Worm (Caenorhabditis elegans) whole organism, early embryonic: ENCODE data around the gene T21C9.13.

Source experiments
- B0310.2 ChIP-seq: sonication (generic microtip); optimal IDR thresholded peaks from 2 replicates; lab custom pipeline; 2016; ENCODE audit warnings: mild to moderate bottlenecking, missing genetic modification characterization, missing compliant biosample characterization
- F13C5.2 ChIP-seq: sonication (generic microtip); optimal IDR thresholded peaks from 2 replicates; lab custom pipeline; 2017; ENCODE audit warnings: mild to moderate bottlenecking, missing genetic modification characterization, inconsistent platforms, missing compliant biosample characterization
- aly-1 ChIP-seq: sonication (generic microtip); optimal IDR thresholded peaks from 2 replicates; lab custom pipeline; 2016; ENCODE audit warnings: missing genetic modification characterization, missing compliant biosample characterization
- ama-1 ChIP-seq: fragments of 150-350 bp; optimal IDR thresholded peaks from 2 replicates; lab custom pipeline; 2014
- ceh-13 ChIP-seq: fragments of 200-800 bp; sonication (Bioruptor generic); optimal IDR thresholded peaks from 2 replicates; lab custom pipeline; 2018; ENCODE audit warnings: mild to moderate bottlenecking, missing genetic modification characterization, missing compliant biosample characterization
- ceh-36 ChIP-seq: sonication (generic microtip); optimal IDR thresholded peaks from 2 replicates; lab custom pipeline; 2016; ENCODE audit warnings: missing genetic modification characterization, inconsistent platforms, missing compliant biosample characterization
- ets-7 ChIP-seq: sonication (generic microtip); optimal IDR thresholded peaks from 2 replicates; lab custom pipeline; 2016; ENCODE audit warnings: missing genotype, missing genetic modification characterization, missing compliant biosample characterization
- flt-1 ChIP-seq: fragments of 200-800 bp; sonication (Bioruptor generic); IDR thresholded peaks from 2 replicates; pipeline ENCODE4 v1.3.6; 2022; ENCODE audit warnings: missing genetic modification characterization, missing compliant biosample characterization
- hmbx-1 ChIP-seq: sonication (generic microtip); optimal IDR thresholded peaks from 2 replicates; lab custom pipeline; 2016; ENCODE audit warnings: mild to moderate bottlenecking, missing genetic modification characterization, missing compliant biosample characterization
- hmg-4 ChIP-seq: fragments of 200-800 bp; sonication (Bioruptor generic); optimal IDR thresholded peaks from 2 replicates; lab custom pipeline; 2018; ENCODE audit warnings: mild to moderate bottlenecking, missing genetic modification characterization, missing compliant biosample characterization
- hnd-1 ChIP-seq: sonication (generic microtip); optimal IDR thresholded peaks from 2 replicates; lab custom pipeline; 2016; ENCODE audit warnings: missing genetic modification characterization, missing compliant biosample characterization
- pes-1 ChIP-seq: fragments of 200-800 bp; sonication (Bioruptor generic); IDR thresholded peaks from 2 replicates; pipeline ENCODE4 v1.3.6; 2022; ENCODE audit warnings: missing genetic modification reagents, missing genetic modification characterization, missing compliant biosample characterization
- scrt-1 ChIP-seq: fragments of 200-800 bp; sonication (Bioruptor generic); IDR thresholded peaks from 2 replicates; pipeline ENCODE4 v1.3.6; 2022; ENCODE audit warnings: missing genetic modification characterization, missing compliant biosample characterization
- sea-1 ChIP-seq: fragments of 200-800 bp; sonication (Bioruptor generic); conservative IDR thresholded peaks from 2 replicates; pipeline ENCODE4 v1.3.6; 2022; ENCODE audit warnings: missing genetic modification characterization, missing compliant biosample characterization
- tbx-11 ChIP-seq: fragments of 200-800 bp; sonication (Bioruptor generic); IDR thresholded peaks from 2 replicates; pipeline ENCODE4 v1.3.6; 2022; ENCODE audit warnings: missing genetic modification characterization, missing compliant biosample characterization
- tbx-37 ChIP-seq: fragments of 200-800 bp; sonication (Bioruptor generic); conservative IDR thresholded peaks from 2 replicates; pipeline ENCODE4 v1.3.6; 2022; ENCODE audit warnings: missing genetic modification reagents, missing genetic modification characterization, missing compliant biosample characterization
- tra-4 ChIP-seq: sonication (generic microtip); optimal IDR thresholded peaks from 2 replicates; lab custom pipeline; 2017; ENCODE audit warnings: missing genetic modification characterization, missing compliant biosample characterization

The T21C9.13 gene

ce11 chrV:10588694-10589093 lies 8.4 kb upstream of the T21C9.13 start, which contains the start of gene srg-32:
srg-32 (minus strand) TSS chrV:10588794.
- TF ChIP-seq ets-7 (no peak), hmbx-1 (tag; lab: Kevin White, UChicago) (no peak), tra-4 (tag; lab: Kevin White, UChicago) (no peak), B0310.2 (tag; lab: Kevin White, UChicago) (no peak), tbx-37 (GFP tag; lab: Robert Waterston, UW) (no peak), hnd-1 (tag; lab: Kevin White, UChicago) (no peak), pes-1 (GFP tag; lab: Robert Waterston, UW) (no peak), sea-1 (no peak), aly-1 (no peak), ceh-13 (GFP tag; lab: Kevin White, UChicago) (no peak), tbx-11 (no peak)

DNA sequence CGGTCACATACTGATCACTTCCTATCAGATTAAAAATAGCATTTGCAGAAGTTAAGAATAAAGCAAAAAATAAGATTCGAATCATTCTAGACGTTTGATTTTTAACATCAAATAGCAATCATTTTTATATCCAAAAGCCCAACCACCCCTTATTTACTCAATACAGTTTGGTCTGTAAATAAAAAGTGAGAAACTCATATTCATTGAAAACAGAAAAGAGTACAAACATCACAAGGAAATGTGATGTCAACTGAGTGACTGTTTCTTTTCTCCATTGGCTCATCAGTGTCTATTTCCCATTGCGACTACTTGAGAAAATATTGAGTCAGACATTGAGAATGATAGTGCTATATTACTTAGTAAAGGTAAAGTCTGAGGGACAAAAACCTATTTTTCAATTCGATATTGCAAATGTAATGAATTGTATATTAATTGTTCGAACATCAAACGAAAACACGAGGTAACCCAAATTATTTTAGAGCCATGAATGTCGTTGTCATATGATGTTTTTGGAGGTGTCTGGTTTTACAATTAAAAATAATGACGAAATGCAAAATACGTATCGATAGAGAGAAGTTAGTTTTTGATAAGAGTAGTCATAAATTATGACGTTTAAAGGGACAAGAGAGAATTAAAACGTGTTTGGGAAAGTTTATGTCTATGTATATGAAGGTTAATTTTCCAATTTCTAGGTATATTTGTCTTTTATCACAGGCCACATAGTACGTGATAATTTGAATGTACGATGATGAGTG lies 7.1 kb upstream of the T21C9.13 start, which contains the start of gene ttr-23:
ttr-23 (minus strand) TSS at position 87 of the 755 bp plus-strand sequence.
- TF ChIP-seq B0310.2 (tag; lab: Kevin White, UChicago) (no peak), hnd-1 (tag; lab: Kevin White, UChicago) (no peak), ets-7 (no peak), tbx-11 (no peak), flt-1 (no peak), ceh-36 (tag; lab: Kevin White, UChicago) (no peak), hmbx-1 (tag; lab: Kevin White, UChicago) (no peak), ceh-13 (GFP tag; lab: Kevin White, UChicago) (no peak), ama-1 (lab: Kevin White, UChicago) (no peak), hmg-4 (GFP tag; lab: Kevin White, UChicago) (no peak), sea-1 (no peak), F13C5.2 (tag; lab: Kevin White, UChicago) (no peak), scrt-1 (GFP tag; lab: Robert Waterston, UW) (no peak), tra-4 (tag; lab: Kevin White, UChicago) (no peak), tbx-37 (GFP tag; lab: Robert Waterston, UW) (no peak), pes-1 (GFP tag; lab: Robert Waterston, UW) (no peak)

- TF ChIP-seq flt-1 (no peak), ceh-13 (GFP tag; lab: Kevin White, UChicago) (no peak), tbx-37 (GFP tag; lab: Robert Waterston, UW) (no peak), F13C5.2 (tag; lab: Kevin White, UChicago) (no peak), scrt-1 (GFP tag; lab: Robert Waterston, UW) (no peak), aly-1 (no peak), B0310.2 (tag; lab: Kevin White, UChicago) (no peak), hnd-1 (tag; lab: Kevin White, UChicago) (no peak), hmbx-1 (tag; lab: Kevin White, UChicago) (no peak), ets-7 (no peak), tbx-11 (no peak), sea-1 (no peak), ceh-36 (tag; lab: Kevin White, UChicago) (no peak), pes-1 (GFP tag; lab: Robert Waterston, UW) (no peak), tra-4 (tag; lab: Kevin White, UChicago) (no peak), ama-1 (lab: Kevin White, UChicago) (no peak), hmg-4 (GFP tag; lab: Kevin White, UChicago) (no peak)
These were observed 4.6 kb upstream of the T21C9.13 start, which contains the start of gene T21C9.9 for ce11 chrV:10592479-10592878. T21C9.9 (minus strand) TSS chrV:10592579.

- TF ChIP-seq hmbx-1 (tag; lab: Kevin White, UChicago) (no peak), hmg-4 (GFP tag; lab: Kevin White, UChicago) (no peak), hnd-1 (tag; lab: Kevin White, UChicago) (no peak), F13C5.2 (tag; lab: Kevin White, UChicago) (no peak), aly-1 (no peak), tra-4 (tag; lab: Kevin White, UChicago) (no peak), flt-1 (no peak), ceh-13 (GFP tag; lab: Kevin White, UChicago) (no peak)
These were observed 2.3 kb upstream of the T21C9.13 start, which contains the start of gene T21C9.11 for ce11 chrV:10594810-10595209. T21C9.11 (minus strand) TSS chrV:10594910.

- TF ChIP-seq sea-1 (no peak), ceh-13 (GFP tag; lab: Kevin White, UChicago) (no peak), scrt-1 (GFP tag; lab: Robert Waterston, UW) (no peak)
These were observed 1.6 kb downstream of the T21C9.13 start, which contains the start of gene scpl-4 for ce11 chrV:10598670-10599154. scpl-4 (plus strand) TSS chrV:10599104.

ce11 chrV:10602051-10602937 lies 5.2 kb downstream of the T21C9.13 start, which contains the start of gene H27A22.1:
H27A22.1 (plus strand) TSS chrV:10602555.
- TF ChIP-seq hnd-1 (tag; lab: Kevin White, UChicago) (no peak), aly-1 (no peak), scrt-1 (GFP tag; lab: Robert Waterston, UW) (no peak), tbx-37 (GFP tag; lab: Robert Waterston, UW) (no peak), ceh-36 (tag; lab: Kevin White, UChicago) (no peak), tra-4 (tag; lab: Kevin White, UChicago) (no peak), B0310.2 (tag; lab: Kevin White, UChicago) (no peak)
